Worm (Caenorhabditis elegans) whole organism, L2 larva: ENCODE data around the gene emc-3.

Experiments used
- C34F6.9 ChIP-seq: fragments of 150-350 bp; optimal IDR thresholded peaks from 2 replicates; lab custom pipeline; 2014; ENCODE audit warnings: missing biosample characterization, missing genetic modification characterization
- F13H6.1 ChIP-seq: sonication (generic microtip); optimal IDR thresholded peaks from 2 replicates; lab custom pipeline; 2016; ENCODE audit warnings: missing genetic modification characterization, missing compliant biosample characterization
- R02D3.7 ChIP-seq: fragments of 150-350 bp; optimal IDR thresholded peaks from 2 replicates; lab custom pipeline; 2014; ENCODE audit warnings: missing biosample characterization, missing genetic modification characterization
- Y55F3AM.14 ChIP-seq: fragments of 200-800 bp; sonication (Bioruptor generic); optimal IDR thresholded peaks from 2 replicates; lab custom pipeline; 2018; ENCODE audit warnings: mild to moderate bottlenecking, missing genetic modification characterization, missing compliant biosample characterization
- ZK546.5 ChIP-seq: sonication (generic microtip); optimal IDR thresholded peaks from 2 replicates; lab custom pipeline; 2017; ENCODE audit warnings: missing biosample characterization, missing genetic modification characterization
- alr-1 ChIP-seq: fragments of 150-350 bp; optimal IDR thresholded peaks from 2 replicates; lab custom pipeline; 2014; ENCODE audit warnings: missing biosample characterization, missing genetic modification characterization
- aly-2 ChIP-seq: fragments of 150-350 bp; optimal IDR thresholded peaks from 2 replicates; lab custom pipeline; 2014; ENCODE audit warnings: missing biosample characterization, missing genetic modification characterization
- ama-1 ChIP-seq: fragments of 150-350 bp; optimal IDR thresholded peaks from 2 replicates; lab custom pipeline; 2018; ENCODE audit warnings: inconsistent platforms
- blmp-1 ChIP-seq: sonication (generic microtip); optimal IDR thresholded peaks from 2 replicates; lab custom pipeline; 2017; ENCODE audit warnings: missing genetic modification characterization, mild to moderate bottlenecking, missing compliant biosample characterization, antibody characterized with exemption, moderate library complexity; ENCODE audit not compliant: insufficient read depth
- ceh-16 ChIP-seq: fragments of 150-350 bp; optimal IDR thresholded peaks from 2 replicates; lab custom pipeline; 2014; ENCODE audit warnings: missing biosample characterization, missing genetic modification characterization
- ceh-82 ChIP-seq: fragments of 150-350 bp; optimal IDR thresholded peaks from 2 replicates; lab custom pipeline; 2014; ENCODE audit warnings: missing biosample characterization, missing genetic modification characterization
- crh-2 ChIP-seq: sonication (generic microtip); optimal IDR thresholded peaks from 2 replicates; lab custom pipeline; 2017; ENCODE audit warnings: missing biosample characterization, missing genetic modification characterization
- dmd-4 ChIP-seq: sonication (generic microtip); optimal IDR thresholded peaks from 2 replicates; lab custom pipeline; 2017; ENCODE audit warnings: missing biosample characterization, missing genetic modification characterization
- egl-27 ChIP-seq: sonication (generic microtip); optimal IDR thresholded peaks from 3 replicates; lab custom pipeline; 2017; ENCODE audit warnings: missing biosample characterization, missing genetic modification reagents, missing genetic modification characterization
- elt-1 ChIP-seq: fragments of 150-350 bp; optimal IDR thresholded peaks from 2 replicates; lab custom pipeline; 2014; ENCODE audit warnings: missing biosample characterization, missing genetic modification characterization
- elt-3 ChIP-seq: sonication (generic microtip); optimal IDR thresholded peaks from 2 replicates; lab custom pipeline; 2017; ENCODE audit warnings: missing biosample characterization, missing genetic modification characterization
- fos-1 ChIP-seq: fragments of 150-350 bp; optimal IDR thresholded peaks from 2 replicates; lab custom pipeline; 2014; ENCODE audit warnings: missing biosample characterization, missing genetic modification characterization
- gmeb-1 ChIP-seq: fragments of 150-350 bp; optimal IDR thresholded peaks from 2 replicates; lab custom pipeline; 2014; ENCODE audit warnings: missing biosample characterization, missing genetic modification characterization
- lin-11 ChIP-seq: fragments of 150-350 bp; sonication (generic microtip); optimal IDR thresholded peaks from 2 replicates; lab custom pipeline; 2014; ENCODE audit warnings: missing biosample characterization, missing genetic modification characterization, inconsistent platforms, mixed read lengths
- lin-13 ChIP-seq: fragments of 150-350 bp; optimal IDR thresholded peaks from 2 replicates; lab custom pipeline; 2014; ENCODE audit warnings: missing biosample characterization, missing genetic modification reagents, missing genetic modification characterization
- lin-39 ChIP-seq: fragments of 150-350 bp; optimal IDR thresholded peaks from 2 replicates; lab custom pipeline; 2014; ENCODE audit warnings: missing biosample characterization, missing genetic modification reagents, missing genetic modification characterization
- lsy-2 ChIP-seq, 2 experiments: fragments of 150-350 bp in 1 of 2; sonication (generic microtip) in 1 of 2; optimal IDR thresholded peaks; 2 replicates each; lab custom pipeline; 2014 to 2017; ENCODE audit warnings: missing biosample characterization in 2 of 2, missing genetic modification characterization in 2 of 2
- mab-5 ChIP-seq: fragments of 150-350 bp; optimal IDR thresholded peaks from 2 replicates; lab custom pipeline; 2014; ENCODE audit warnings: missing biosample characterization, missing genetic modification characterization
- mbf-1 ChIP-seq: sonication (generic microtip); optimal IDR thresholded peaks from 2 replicates; lab custom pipeline; 2017; ENCODE audit warnings: missing biosample characterization, missing genetic modification characterization
- mdl-1 ChIP-seq, 2 experiments: fragments of 150-350 bp in 1 of 2; sonication (generic microtip) in 1 of 2; optimal IDR thresholded peaks; 2 replicates each; lab custom pipeline; 2017; ENCODE audit warnings: missing biosample characterization in 2 of 2, missing genetic modification characterization in 2 of 2
- nhr-10 ChIP-seq: sonication (generic microtip); optimal IDR thresholded peaks from 2 replicates; lab custom pipeline; 2017; ENCODE audit warnings: missing biosample characterization, missing genetic modification characterization
- nhr-11 ChIP-seq: fragments of 150-350 bp; optimal IDR thresholded peaks from 2 replicates; lab custom pipeline; 2014; ENCODE audit warnings: missing biosample characterization, missing genetic modification characterization
- nhr-12 ChIP-seq: fragments of 150-350 bp; optimal IDR thresholded peaks from 2 replicates; lab custom pipeline; 2014; ENCODE audit warnings: missing biosample characterization, missing genetic modification characterization
- nhr-129 ChIP-seq: fragments of 150-350 bp; optimal IDR thresholded peaks from 2 replicates; lab custom pipeline; 2014; ENCODE audit warnings: missing biosample characterization, missing genetic modification characterization
- nhr-21 ChIP-seq: fragments of 150-350 bp; optimal IDR thresholded peaks from 2 replicates; lab custom pipeline; 2014; ENCODE audit warnings: missing biosample characterization, missing genetic modification characterization
- nhr-23 ChIP-seq: fragments of 150-350 bp; optimal IDR thresholded peaks from 2 replicates; lab custom pipeline; 2014; ENCODE audit warnings: missing biosample characterization, missing genetic modification reagents, missing genetic modification characterization
- nhr-237 ChIP-seq: fragments of 150-350 bp; optimal IDR thresholded peaks from 2 replicates; lab custom pipeline; 2014; ENCODE audit warnings: missing biosample characterization, missing genetic modification characterization
- nhr-25 ChIP-seq: fragments of 150-350 bp; sonication (generic microtip); optimal IDR thresholded peaks from 3 replicates; lab custom pipeline; 2014; ENCODE audit warnings: missing biosample characterization, missing genetic modification characterization
- nhr-6 ChIP-seq: fragments of 150-350 bp; optimal IDR thresholded peaks from 2 replicates; lab custom pipeline; 2014; ENCODE audit warnings: missing biosample characterization, missing genetic modification characterization
- nhr-77 ChIP-seq: fragments of 150-350 bp; optimal IDR thresholded peaks from 2 replicates; lab custom pipeline; 2014; ENCODE audit warnings: missing biosample characterization, missing genetic modification characterization
- peb-1 ChIP-seq: fragments of 150-350 bp; optimal IDR thresholded peaks from 2 replicates; lab custom pipeline; 2014; ENCODE audit warnings: missing biosample characterization, missing genetic modification characterization
- sem-4 ChIP-seq: fragments of 150-350 bp; optimal IDR thresholded peaks from 2 replicates; lab custom pipeline; 2014; ENCODE audit warnings: missing biosample characterization, missing genetic modification reagents, missing genetic modification characterization
- skn-1 ChIP-seq: sonication (generic microtip); optimal IDR thresholded peaks from 2 replicates; lab custom pipeline; 2017; ENCODE audit warnings: missing biosample characterization, missing genetic modification characterization
- sma-3 ChIP-seq: sonication (generic microtip); optimal IDR thresholded peaks from 2 replicates; lab custom pipeline; 2016; ENCODE audit warnings: missing genetic modification reagents, missing genetic modification characterization, missing compliant biosample characterization
- sma-9 ChIP-seq, 2 experiments: fragments of 150-350 bp in 1 of 2; sonication (generic microtip) in 1 of 2; optimal IDR thresholded peaks; 2 replicates each; lab custom pipeline; 2014 to 2016; ENCODE audit warnings: missing genetic modification characterization in 2 of 2, mild to moderate bottlenecking in 1 of 2, missing biosample characterization in 1 of 2, missing compliant biosample characterization in 1 of 2, missing genetic modification reagents in 1 of 2, moderate library complexity in 1 of 2
- snpc-4 ChIP-seq: fragments of 150-350 bp; optimal IDR thresholded peaks from 2 replicates; lab custom pipeline; 2014; ENCODE audit warnings: missing biosample characterization, missing genetic modification characterization
- unc-39 ChIP-seq: fragments of 150-350 bp; optimal IDR thresholded peaks from 2 replicates; lab custom pipeline; 2014; ENCODE audit warnings: missing biosample characterization, missing genetic modification characterization
- unc-55 ChIP-seq: fragments of 150-350 bp; sonication (generic microtip); optimal IDR thresholded peaks from 3 replicates; lab custom pipeline; 2014; ENCODE audit warnings: missing biosample characterization, missing genetic modification reagents, missing genetic modification characterization
- unc-62 ChIP-seq: fragments of 150-350 bp; optimal IDR thresholded peaks from 2 replicates; lab custom pipeline; 2014; ENCODE audit warnings: missing biosample characterization, missing genetic modification reagents, missing genetic modification characterization
- zag-1 ChIP-seq: fragments of 150-350 bp; optimal IDR thresholded peaks from 2 replicates; lab custom pipeline; 2014; ENCODE audit warnings: missing biosample characterization, missing genetic modification characterization
- ztf-1 ChIP-seq: fragments of 200-800 bp; sonication (Bioruptor generic); conservative IDR thresholded peaks from 2 replicates; pipeline ENCODE4 v1.3.6; 2022; ENCODE audit warnings: missing genetic modification characterization, missing compliant biosample characterization
- ztf-11 ChIP-seq: sonication (generic microtip); optimal IDR thresholded peaks from 2 replicates; lab custom pipeline; 2017; ENCODE audit warnings: missing biosample characterization, missing genetic modification characterization
- ztf-4 ChIP-seq: fragments of 150-350 bp; optimal IDR thresholded peaks from 2 replicates; lab custom pipeline; 2014; ENCODE audit warnings: missing biosample characterization, missing genetic modification characterization

Gene emc-3

DNA sequence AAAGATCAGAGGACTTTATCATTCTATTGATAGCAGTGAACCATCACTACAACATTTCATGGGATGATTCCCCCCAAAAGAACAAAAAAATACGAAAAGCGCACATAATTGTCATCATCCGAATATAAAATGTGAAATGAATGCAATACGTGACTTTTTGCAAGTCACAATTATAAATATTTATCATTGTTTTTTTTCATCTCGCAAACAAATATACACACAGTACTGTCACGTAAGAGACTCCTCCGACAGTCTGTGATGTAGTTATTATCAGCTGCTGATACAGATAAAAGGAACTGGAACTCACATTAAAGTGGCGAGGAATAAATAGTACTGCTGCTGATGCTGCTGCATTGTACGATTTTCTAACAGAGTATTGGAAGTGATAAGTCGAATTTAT, 14.7 kb upstream of the emc-3 start (continued):
- TF ChIP-seq ZK546.5: no peak
- no peak for TF ChIP-seq Y55F3AM.14
- no peak for TF ChIP-seq nhr-23
- no peak for TF ChIP-seq mbf-1 (tag; lab: Kevin White, UChicago)
- TF ChIP-seq lin-39 (tag; lab: Kevin White, UChicago): no peak
- no peak for TF ChIP-seq ztf-1 (GFP tag; lab: Robert Waterston, UW)
- TF ChIP-seq ceh-16: no peak
- TF ChIP-seq ama-1 (lab: Kevin White, UChicago): no peak
- TF ChIP-seq alr-1: no peak
- TF ChIP-seq nhr-25: no peak
- TF ChIP-seq unc-39 (tag; lab: Kevin White, UChicago): no peak
- TF ChIP-seq sem-4 (tag; lab: Kevin White, UChicago): no peak
- TF ChIP-seq ztf-11 (tag; lab: Kevin White, UChicago): no peak
- TF ChIP-seq snpc-4: no peak
- no peak for TF ChIP-seq nhr-6
- no peak for TF ChIP-seq nhr-12 (tag; lab: Kevin White, UChicago)
- TF ChIP-seq lin-13 (GFP tag; lab: Kevin White, UChicago): no peak
- TF ChIP-seq blmp-1 (tag; lab: Kevin White, UChicago): no peak
- no peak for TF ChIP-seq aly-2 (tag; lab: Kevin White, UChicago)
- no peak for TF ChIP-seq R02D3.7 (tag; lab: Kevin White, UChicago)
- TF ChIP-seq nhr-129 (tag; lab: Kevin White, UChicago): peak; percentile 73
- peak; percentile 17 for TF ChIP-seq F13H6.1 (tag; lab: Kevin White, UChicago)
- no peak for TF ChIP-seq elt-3 (tag; lab: Kevin White, UChicago)

DNA sequence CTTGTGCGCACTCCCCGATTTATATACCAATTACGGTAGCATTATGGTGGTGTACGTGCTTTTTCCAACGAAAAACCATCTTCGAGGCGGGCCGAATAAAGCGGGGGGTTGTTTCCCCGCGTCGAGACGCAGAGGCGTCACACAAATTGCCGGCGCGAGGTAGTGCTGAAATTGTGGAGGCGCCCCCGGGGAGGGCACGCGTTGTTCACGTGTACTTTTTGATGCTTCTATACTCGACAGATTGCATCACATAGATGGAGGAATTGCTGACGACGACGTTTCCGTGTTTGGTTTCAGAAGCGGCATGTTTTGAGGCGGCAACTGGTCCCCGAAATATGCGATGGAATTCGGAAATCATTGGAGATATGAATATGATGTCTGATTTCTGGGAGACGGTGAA, 13.5 kb upstream of the emc-3 start:
- TF ChIP-seq snpc-4 (peak; percentile 31), nhr-237 (tag; lab: Kevin White, UChicago) (no peak), unc-39 (tag; lab: Kevin White, UChicago) (no peak), nhr-25 (peak; percentile 91), skn-1 (tag; lab: Kevin White, UChicago) (no peak), crh-2 (tag; lab: Kevin White, UChicago) (peak; percentile 89), mab-5 (no peak), aly-2 (tag; lab: Kevin White, UChicago) (no peak), lin-13 (GFP tag; lab: Kevin White, UChicago) (peak; percentile 76), dmd-4 (tag; lab: Kevin White, UChicago) (no peak), alr-1 (no peak), F13H6.1 (tag; lab: Kevin White, UChicago) (peak; percentile 91), mdl-1 (tag; optimal IDR thresholded peaks at IDR 0.05; lab: Kevin White, UChicago) (peak; percentile 73 to 91), sem-4 (tag; lab: Kevin White, UChicago) (peak; percentile 83), mbf-1 (tag; lab: Kevin White, UChicago) (no peak), nhr-21 (tag; lab: Kevin White, UChicago) (peak; percentile 93), fos-1 (tag; lab: Kevin White, UChicago) (peak; percentile 81), lsy-2 (tag; optimal IDR thresholded peaks at IDR 0.05; lab: Kevin White, UChicago) (peak in 1 of 2 experiments; percentile 85), lin-11 (tag; lab: Kevin White, UChicago) (peak; percentile 70), unc-62 (no peak), elt-1 (tag; lab: Kevin White, UChicago) (no peak), blmp-1 (tag; lab: Kevin White, UChicago) (peak; percentile 60), nhr-12 (tag; lab: Kevin White, UChicago) (no peak), R02D3.7 (tag; lab: Kevin White, UChicago) (no peak), sma-9 (GFP tag; optimal IDR thresholded peaks at IDR 0.05; lab: Kevin White, UChicago) (peak; percentile 99), sma-9 (tag; optimal IDR thresholded peaks at IDR 0.05; lab: Kevin White, UChicago) (peak; percentile 33), nhr-10 (no peak), C34F6.9 (peak; percentile 87), gmeb-1 (tag; lab: Kevin White, UChicago) (peak; percentile 69), ZK546.5 (no peak), lin-39 (tag; lab: Kevin White, UChicago) (no peak), nhr-77 (no peak), elt-3 (tag; lab: Kevin White, UChicago) (no peak), egl-27 (tag; lab: Kevin White, UChicago) (peak; percentile 94), nhr-11 (tag; lab: Kevin White, UChicago) (no peak), zag-1 (tag; lab: Kevin White, UChicago) (peak; percentile 69), unc-55 (GFP tag; lab: Kevin White, UChicago) (peak; percentile 86), nhr-129 (tag; lab: Kevin White, UChicago) (peak; percentile 100), ama-1 (lab: Kevin White, UChicago) (no peak), ztf-1 (GFP tag; lab: Robert Waterston, UW) (no peak), sma-3 (GFP tag; lab: Kevin White, UChicago) (peak; percentile 97), ceh-82 (tag; lab: Kevin White, UChicago) (no peak), peb-1 (tag; lab: Kevin White, UChicago) (no peak), Y55F3AM.14 (peak; percentile 85), nhr-6 (peak; percentile 31), ztf-4 (tag; lab: Kevin White, UChicago) (no peak), ztf-11 (tag; lab: Kevin White, UChicago) (no peak), ceh-16 (peak; percentile 9), nhr-23 (no peak)
